Worm (Caenorhabditis elegans): ENCODE data around the gene C50F7.5.

C50F7.5 gene

ce11 chrIV:7753108-7753507 lies 26.6 kb downstream of the C50F7.5 start, which contains the start of gene col-14:
Gene col-14 (plus strand): TSS chrIV:7753408.
- TF ChIP-seq nhr-23 (tag; optimal IDR thresholded peaks at IDR 0.05) (no peak), sem-4 (tag; optimal IDR thresholded peaks at IDR 0.05) (no peak), unc-62 (GFP tag; optimal IDR thresholded peaks at IDR 0.05) (no peak), nhr-10 (tag; optimal IDR thresholded peaks at IDR 0.05) (no peak), lin-39 (tag; optimal IDR thresholded peaks at IDR 0.05) (no peak), R02D3.7 (tag; optimal IDR thresholded peaks at IDR 0.05) (no peak), dmd-4 (tag; optimal IDR thresholded peaks at IDR 0.05) (no peak), lin-11 (tag; optimal IDR thresholded peaks at IDR 0.05) (no peak), nhr-25 (tag; optimal IDR thresholded peaks at IDR 0.05) (no peak), crh-2 (tag; optimal IDR thresholded peaks at IDR 0.05) (no peak), ztf-1 (GFP tag; conservative IDR thresholded peaks at IDR 0.05) (no peak), ama-1 (optimal IDR thresholded peaks at IDR 0.05) (no peak), ZK546.5 (tag; optimal IDR thresholded peaks at IDR 0.05) (no peak)

ce11 chrIV:7754114-7754513 lies 27.6 kb downstream of the C50F7.5 start:
- TF ChIP-seq snpc-4 (tag; optimal IDR thresholded peaks at IDR 0.05) (no peak), fos-1 (tag; optimal IDR thresholded peaks at IDR 0.05) (no peak), crh-2 (tag; optimal IDR thresholded peaks at IDR 0.05) (no peak), egl-27 (tag; optimal IDR thresholded peaks at IDR 0.05) (no peak), ceh-82 (tag; optimal IDR thresholded peaks at IDR 0.05) (no peak), ztf-1 (GFP tag; conservative IDR thresholded peaks at IDR 0.05) (no peak), nhr-23 (tag; optimal IDR thresholded peaks at IDR 0.05) (no peak), nhr-6 (tag; optimal IDR thresholded peaks at IDR 0.05) (no peak), alr-1 (tag; optimal IDR thresholded peaks at IDR 0.05) (no peak), aly-2 (tag; optimal IDR thresholded peaks at IDR 0.05) (no peak), sma-3 (GFP tag; optimal IDR thresholded peaks at IDR 0.05) (no peak), lin-13 (GFP tag; optimal IDR thresholded peaks at IDR 0.05) (no peak), F13H6.1 (tag; optimal IDR thresholded peaks at IDR 0.05) (no peak), nhr-25 (tag; optimal IDR thresholded peaks at IDR 0.05) (no peak)

ce11 chrIV:7757245-7757644 lies 30.7 kb downstream of the C50F7.5 start, which contains the start of gene C46A5.4:
Gene C46A5.4 (minus strand): TSS chrIV:7757345.
- TF ChIP-seq mbf-1 (tag; optimal IDR thresholded peaks at IDR 0.05) (no peak), nhr-25 (tag; optimal IDR thresholded peaks at IDR 0.05) (no peak), unc-62 (GFP tag; optimal IDR thresholded peaks at IDR 0.05) (no peak), sem-4 (tag; optimal IDR thresholded peaks at IDR 0.05) (no peak), peb-1 (tag; optimal IDR thresholded peaks at IDR 0.05) (no peak), nhr-10 (tag; optimal IDR thresholded peaks at IDR 0.05) (no peak), nhr-129 (tag; optimal IDR thresholded peaks at IDR 0.05) (no peak), Y55F3AM.14 (GFP tag; optimal IDR thresholded peaks at IDR 0.05) (no peak), ztf-11 (tag; optimal IDR thresholded peaks at IDR 0.05) (no peak), nhr-11 (tag; optimal IDR thresholded peaks at IDR 0.05) (no peak), blmp-1 (tag; optimal IDR thresholded peaks at IDR 0.05; ENCODE audit: insufficient read depth) (no peak), elt-1 (tag; optimal IDR thresholded peaks at IDR 0.05) (no peak), mdl-1 (tag; optimal IDR thresholded peaks at IDR 0.05) (no peak), nhr-6 (tag; optimal IDR thresholded peaks at IDR 0.05) (no peak), ama-1 (optimal IDR thresholded peaks at IDR 0.05) (no peak), skn-1 (tag; optimal IDR thresholded peaks at IDR 0.05) (no peak), nhr-237 (tag; optimal IDR thresholded peaks at IDR 0.05) (no peak)

- TF ChIP-seq nhr-6 (tag; optimal IDR thresholded peaks at IDR 0.05): no peak
Measured at ce11 chrIV:7759527-7759926, 33.0 kb downstream of the C50F7.5 start, which contains the start of gene dsb-3. Gene dsb-3 (minus strand): TSS chrIV:7759627.

DNA sequence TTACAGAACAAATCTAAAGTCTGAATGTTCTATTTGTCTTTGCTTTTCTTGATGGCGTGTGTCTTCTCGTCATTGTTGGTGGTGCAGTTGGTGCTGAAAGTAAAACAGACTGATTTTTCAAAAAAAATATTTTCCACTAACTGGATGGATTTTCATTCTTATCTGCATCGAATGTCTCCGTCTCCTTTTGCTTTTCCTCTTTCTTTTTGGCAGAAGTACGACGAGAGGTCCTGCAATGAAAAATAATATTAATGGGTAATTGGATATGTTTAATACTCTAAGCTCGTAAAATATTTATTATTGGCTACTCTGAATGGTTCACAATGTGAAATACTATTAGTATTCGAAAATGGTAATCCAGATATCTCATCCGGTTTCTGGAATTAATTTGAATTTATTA lies 33.6 kb downstream of the C50F7.5 start, which contains the start of gene del-7:
del-7 (plus strand) TSS at position 301 of the 400 bp plus-strand sequence.
- no peak for TF ChIP-seq ztf-11 (tag; optimal IDR thresholded peaks at IDR 0.05)
- no peak for TF ChIP-seq gmeb-1 (tag; optimal IDR thresholded peaks at IDR 0.05)
- TF ChIP-seq aly-2 (tag; optimal IDR thresholded peaks at IDR 0.05): no peak
- no peak for TF ChIP-seq nhr-6 (tag; optimal IDR thresholded peaks at IDR 0.05)
- no peak for TF ChIP-seq nhr-10 (tag; optimal IDR thresholded peaks at IDR 0.05)
- no peak for TF ChIP-seq unc-62 (GFP tag; optimal IDR thresholded peaks at IDR 0.05)
- no peak for TF ChIP-seq ZK546.5 (tag; optimal IDR thresholded peaks at IDR 0.05)
- TF ChIP-seq lin-39 (tag; optimal IDR thresholded peaks at IDR 0.05): no peak
- no peak for TF ChIP-seq nhr-129 (tag; optimal IDR thresholded peaks at IDR 0.05)
